Fruit fly (Drosophila melanogaster) whole organism, embryonic: ENCODE results near the gene red.

Experiments used
- BtbVII ChIP-seq: fragments of 200-800 bp; sonication (Bioruptor generic); optimal IDR thresholded peaks from 3 replicates; lab custom pipeline; 2017; ENCODE audit warnings: missing biosample characterization, mild to moderate bottlenecking, missing genetic modification characterization
- Bteb2 ChIP-seq: fragments of 200-800 bp; sonication (Bioruptor generic); optimal IDR thresholded peaks from 2 replicates; lab custom pipeline; 2016; ENCODE audit warnings: missing biosample characterization, missing genetic modification characterization
- C15 ChIP-seq: fragments of 200-800 bp; sonication (Bioruptor generic); IDR thresholded peaks from 3 replicates; pipeline ENCODE4 v1.3.6; 2022; ENCODE audit warnings: missing biosample characterization, missing genetic modification characterization
- CG10209 ChIP-seq: fragments of 200-800 bp; sonication (Bioruptor generic); optimal IDR thresholded peaks from 3 replicates; lab custom pipeline; 2017; ENCODE audit warnings: missing biosample characterization, mild to moderate bottlenecking, missing genetic modification characterization, missing genetic modification reagents
- CG10654 ChIP-seq: fragments of 200-800 bp; sonication (Bioruptor generic); optimal IDR thresholded peaks from 2 replicates; lab custom pipeline; 2016; ENCODE audit warnings: missing biosample characterization, missing genetic modification characterization
- CG12299 ChIP-seq: fragments of 200-800 bp; sonication (Bioruptor generic); optimal IDR thresholded peaks from 2 replicates; lab custom pipeline; 2018; ENCODE audit warnings: missing biosample characterization, mild to moderate bottlenecking, missing genetic modification characterization
- CG14860 ChIP-seq: fragments of 200-800 bp; sonication (Bioruptor generic); IDR thresholded peaks from 3 replicates; pipeline ENCODE4 v1.3.6; 2022; ENCODE audit warnings: missing biosample characterization, missing genetic modification characterization; ENCODE audit not compliant: partially characterized antibody
- CG17328 ChIP-seq: fragments of 200-800 bp; sonication (Bioruptor generic); IDR thresholded peaks from 2 replicates; pipeline ENCODE4 v1.3.6; 2022; ENCODE audit warnings: missing biosample characterization, missing genetic modification characterization
- CG17829 ChIP-seq: fragments of 200-800 bp; optimal IDR thresholded peaks from 2 replicates; lab custom pipeline; 2019; ENCODE audit warnings: missing biosample characterization, mild to moderate bottlenecking, missing genetic modification characterization, moderate library complexity
- CG2120 ChIP-seq: fragments of 200-800 bp; sonication (Bioruptor generic); optimal IDR thresholded peaks from 3 replicates; lab custom pipeline; 2016; ENCODE audit warnings: missing biosample characterization, missing genetic modification characterization
- CG2129 ChIP-seq: fragments of 200-800 bp; sonication (Bioruptor generic); IDR thresholded peaks from 2 replicates; pipeline ENCODE4 v1.3.6; 2022; ENCODE audit warnings: missing biosample characterization, missing genetic modification characterization; ENCODE audit not compliant: partially characterized antibody
- CG31441 ChIP-seq: fragments of 200-800 bp; sonication (Bioruptor generic); IDR thresholded peaks from 2 replicates; pipeline ENCODE4 v1.3.6; 2022; ENCODE audit warnings: missing biosample characterization, missing genetic modification characterization
- CG3163 ChIP-seq: fragments of 200-800 bp; sonication (Bioruptor generic); optimal IDR thresholded peaks from 3 replicates; lab custom pipeline; 2016; ENCODE audit warnings: missing biosample characterization, missing genetic modification characterization
- CG5953 ChIP-seq: fragments of 200-800 bp; sonication (Bioruptor generic); IDR thresholded peaks from 2 replicates; pipeline ENCODE4 v1.3.6; 2022; ENCODE audit warnings: missing biosample characterization, missing genetic modification characterization
- CG7372 ChIP-seq: fragments of 200-800 bp; sonication (Bioruptor generic); IDR thresholded peaks from 2 replicates; pipeline ENCODE4 v1.3.6; 2022; ENCODE audit warnings: missing biosample characterization, missing genetic modification characterization
- CG8388 ChIP-seq: fragments of 200-800 bp; sonication (Bioruptor generic); optimal IDR thresholded peaks from 2 replicates; lab custom pipeline; 2019; ENCODE audit warnings: missing biosample characterization, mild to moderate bottlenecking, missing genetic modification characterization, moderate library complexity
- CG8478 ChIP-seq: fragments of >200 bp; optimal IDR thresholded peaks from 2 replicates; lab custom pipeline; 2018
- CG9797 ChIP-seq: fragments of 200-800 bp; sonication (Bioruptor generic); optimal IDR thresholded peaks from 3 replicates; lab custom pipeline; 2018; ENCODE audit warnings: missing biosample characterization, mild to moderate bottlenecking, missing genetic modification characterization
- Deaf1 ChIP-seq: fragments of 200-800 bp; optimal IDR thresholded peaks from 3 replicates; lab custom pipeline; 2019; ENCODE audit warnings: missing biosample characterization, mild to moderate bottlenecking, missing genetic modification characterization, moderate library complexity
- Gsc ChIP-seq: fragments of 200-800 bp; sonication (Bioruptor generic); IDR thresholded peaks from 2 replicates; pipeline ENCODE4 v1.3.6; 2022; ENCODE audit warnings: missing biosample characterization, missing genetic modification characterization
- HLH54F ChIP-seq: fragments of 200-800 bp; sonication (Bioruptor generic); optimal IDR thresholded peaks from 3 replicates; lab custom pipeline; 2016; ENCODE audit warnings: missing biosample characterization, missing genetic modification characterization
- Hr3 ChIP-seq: fragments of 200-800 bp; sonication (Bioruptor generic); optimal IDR thresholded peaks from 3 replicates; lab custom pipeline; 2016; ENCODE audit warnings: missing biosample characterization, missing genetic modification characterization
- Hr51 ChIP-seq, 2 experiments: fragments of 200-800 bp; sonication (Bioruptor generic); optimal IDR thresholded peaks; 2 replicates in 1 of 2; 3 replicates in 1 of 2; lab custom pipeline; 2016 to 2018; ENCODE audit warnings: missing biosample characterization in 2 of 2, missing genetic modification characterization in 2 of 2, mild to moderate bottlenecking in 1 of 2, moderate library complexity in 1 of 2
- Rx ChIP-seq: fragments of 200-800 bp; sonication (Bioruptor generic); IDR thresholded peaks from 2 replicates; pipeline ENCODE4 v1.3.6; 2022; ENCODE audit warnings: missing biosample characterization, missing genetic modification characterization
- Side ChIP-seq: fragments of 200-800 bp; sonication (Bioruptor generic); optimal IDR thresholded peaks from 2 replicates; lab custom pipeline; 2016; ENCODE audit warnings: missing biosample characterization, missing genetic modification characterization
- Sox100B ChIP-seq: fragments of 200-800 bp; sonication (Bioruptor generic); optimal IDR thresholded peaks from 3 replicates; lab custom pipeline; 2018; ENCODE audit warnings: missing biosample characterization, mild to moderate bottlenecking, missing genetic modification characterization
- Taf1 ChIP-seq: fragments of 200-800 bp; sonication (Bioruptor generic); IDR thresholded peaks from 2 replicates; pipeline ENCODE4 v1.3.6; 2022; ENCODE audit warnings: missing biosample characterization, missing genetic modification characterization
- amos ChIP-seq: fragments of 200-800 bp; sonication (Bioruptor generic); IDR thresholded peaks from 2 replicates; pipeline ENCODE4 v1.3.6; 2022; ENCODE audit warnings: missing biosample characterization, missing genetic modification characterization; ENCODE audit not compliant: partially characterized antibody
- bcd ChIP-seq: fragments of 200-800 bp; sonication (Bioruptor generic); optimal IDR thresholded peaks from 2 replicates; lab custom pipeline; 2017; ENCODE audit warnings: missing biosample characterization, mild to moderate bottlenecking, missing genetic modification characterization
- cato ChIP-seq: fragments of 200-800 bp; sonication (Bioruptor generic); optimal IDR thresholded peaks from 2 replicates; lab custom pipeline; 2016; ENCODE audit warnings: missing biosample characterization, missing genetic modification characterization, borderline replicate concordance
- chinmo ChIP-seq: fragments of 200-800 bp; sonication (Bioruptor generic); IDR thresholded peaks from 4 replicates; pipeline ENCODE4 v1.3.6; 2022; ENCODE audit warnings: missing biosample characterization, missing genetic modification characterization; ENCODE audit not compliant: partially characterized antibody
- ci ChIP-seq: fragments of 200-800 bp; sonication (Bioruptor generic); IDR thresholded peaks from 3 replicates; pipeline ENCODE4 v1.3.6; 2022; ENCODE audit warnings: missing biosample characterization, missing genetic modification characterization
- corto ChIP-seq: fragments of 200-800 bp; sonication (Bioruptor generic); optimal IDR thresholded peaks from 2 replicates; lab custom pipeline; 2016; ENCODE audit warnings: missing biosample characterization, mild to moderate bottlenecking, missing genetic modification characterization, moderate library complexity
- grn ChIP-seq: fragments of 200-800 bp; sonication (Bioruptor generic); optimal IDR thresholded peaks from 3 replicates; lab custom pipeline; 2017; ENCODE audit warnings: missing biosample characterization, missing genetic modification characterization
- ham ChIP-seq: fragments of 200-800 bp; sonication (Bioruptor generic); IDR thresholded peaks from 2 replicates; pipeline ENCODE4 v1.3.6; 2022; ENCODE audit warnings: missing biosample characterization, missing genetic modification characterization
- hkb ChIP-seq, 2 experiments: fragments of 200-800 bp in 1 of 2; fragments of >200 bp in 1 of 2; sonication (Bioruptor generic) in 1 of 2; IDR thresholded peaks in 1 of 2; optimal IDR thresholded peaks in 1 of 2; 2 replicates each; pipeline versions ENCODE4 v1.3.6 to Lab custom; 2017 to 2022; ENCODE audit warnings: missing biosample characterization in 1 of 2, missing genetic modification characterization in 1 of 2
- ind ChIP-seq: fragments of 200-800 bp; sonication (Bioruptor generic); optimal IDR thresholded peaks from 3 replicates; lab custom pipeline; 2016; ENCODE audit warnings: missing biosample characterization, missing genetic modification characterization
- jing ChIP-seq: fragments of 200-800 bp; sonication (Bioruptor generic); optimal IDR thresholded peaks from 2 replicates; lab custom pipeline; 2018; ENCODE audit warnings: missing biosample characterization, mild to moderate bottlenecking, missing genetic modification characterization
- kay ChIP-seq: fragments of 200-800 bp; sonication (Bioruptor generic); optimal IDR thresholded peaks from 2 replicates; lab custom pipeline; 2016; ENCODE audit warnings: missing biosample characterization, missing genetic modification characterization
- lilli ChIP-seq: fragments of 200-800 bp; sonication (Bioruptor generic); optimal IDR thresholded peaks from 3 replicates; lab custom pipeline; 2016; ENCODE audit warnings: missing biosample characterization, missing genetic modification characterization
- nmo ChIP-seq: fragments of 200-800 bp; sonication (Bioruptor generic); optimal IDR thresholded peaks from 2 replicates; lab custom pipeline; 2018; ENCODE audit warnings: missing biosample characterization, mild to moderate bottlenecking, missing genetic modification characterization, moderate library complexity
- pb ChIP-seq: fragments of 200-800 bp; sonication (Bioruptor generic); optimal IDR thresholded peaks from 3 replicates; lab custom pipeline; 2016; ENCODE audit warnings: missing biosample characterization, missing genetic modification characterization
- pnt ChIP-seq: fragments of 200-800 bp; sonication (Bioruptor generic); optimal IDR thresholded peaks from 3 replicates; lab custom pipeline; 2016; ENCODE audit warnings: missing biosample characterization, missing genetic modification characterization
- row ChIP-seq: fragments of 200-800 bp; sonication (Bioruptor generic); IDR thresholded peaks from 3 replicates; pipeline ENCODE4 v1.3.6; 2022; ENCODE audit warnings: missing biosample characterization, missing genetic modification characterization
- slbo ChIP-seq: fragments of 200-800 bp; sonication (Bioruptor generic); IDR thresholded peaks from 2 replicates; pipeline ENCODE4 v1.3.6; 2022; ENCODE audit warnings: missing biosample characterization, missing genetic modification characterization
- slp2 ChIP-seq: fragments of 200-800 bp; sonication (Bioruptor generic); optimal IDR thresholded peaks from 2 replicates; lab custom pipeline; 2016; ENCODE audit warnings: missing biosample characterization, missing genetic modification characterization
- toy ChIP-seq: fragments of 200-800 bp; sonication (Bioruptor generic); IDR thresholded peaks from 2 replicates; pipeline ENCODE4 v1.3.6; 2022; ENCODE audit warnings: missing biosample characterization, missing genetic modification characterization
- trem ChIP-seq: fragments of 200-800 bp; optimal IDR thresholded peaks from 3 replicates; lab custom pipeline; 2019; ENCODE audit warnings: missing biosample characterization, mild to moderate bottlenecking, missing genetic modification characterization, moderate library complexity
- wor ChIP-seq: fragments of 200-800 bp; sonication (Bioruptor generic); IDR thresholded peaks from 2 replicates; pipeline ENCODE4 v1.3.6; 2022; ENCODE audit warnings: missing biosample characterization, missing genetic modification characterization
- zfh1 ChIP-seq: fragments of 200-800 bp; sonication (Bioruptor generic); IDR thresholded peaks from 3 replicates; pipeline ENCODE4 v1.3.6; 2022; ENCODE audit warnings: missing biosample characterization, missing genetic modification characterization
- zfh2 ChIP-seq: fragments of 200-800 bp; sonication (Bioruptor generic); optimal IDR thresholded peaks from 2 replicates; lab custom pipeline; 2016; ENCODE audit warnings: missing biosample characterization, missing genetic modification characterization

red gene

DNA sequence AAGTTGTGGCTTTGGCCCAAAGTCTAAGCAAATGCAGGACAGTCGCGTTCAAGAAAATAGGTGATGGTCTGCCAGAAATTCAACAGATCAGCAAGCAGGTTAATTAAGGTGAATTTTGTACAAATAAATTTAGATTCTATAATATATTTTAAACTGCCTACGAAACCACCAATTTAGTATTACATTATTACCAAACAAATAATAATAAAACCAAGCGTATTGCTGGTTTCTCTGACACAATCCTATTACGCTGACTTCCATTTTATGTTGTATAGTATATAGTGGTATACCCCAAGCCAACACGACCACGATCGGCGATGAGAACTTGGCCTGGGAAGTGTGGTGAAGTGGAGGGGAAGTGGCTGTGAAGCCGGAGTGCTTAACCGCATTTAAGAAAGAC lies 2.6 kb downstream of the red start (continued):
- TF ChIP-seq CG3163 (no peak), CG2120 (GFP tag; lab: Kevin White, UChicago) (no peak), trem (tag; lab: Kevin White, UChicago) (no peak), CG2129 (GFP tag; lab: Robert Waterston, UW) (no peak), BtbVII (GFP tag; lab: Kevin White, UChicago) (no peak), slp2 (GFP tag; lab: Kevin White, UChicago) (no peak), Hr51 (GFP tag; optimal IDR thresholded peaks at IDR 0.05; lab: Kevin White, UChicago) (peak in 1 of 2 experiments; percentile 47), CG31441 (GFP tag; lab: Robert Waterston, UW) (no peak; the same call in 1 of the 2 replicates), CG14860 (no peak), chinmo (GFP tag; lab: Robert Waterston, UW) (0 out of 4 replicates have a peak, but pooled peaks have one; percentile 52), CG7372 (GFP tag; lab: Robert Waterston, UW) (no peak), CG10654 (GFP tag; lab: Kevin White, UChicago) (no peak), corto (GFP tag; lab: Kevin White, UChicago) (peak; percentile 45), CG10209 (peak; percentile 14), Hr3 (GFP tag; lab: Kevin White, UChicago) (no peak), CG17829 (tag; lab: Kevin White, UChicago) (no peak), CG12299 (tag; lab: Kevin White, UChicago) (no peak), cato (no peak), Gsc (no peak), CG8478 (lab: Kevin White, UChicago) (no peak), Rx (GFP tag; lab: Robert Waterston, UW) (peak; percentile 3; the same call in 1 of the 2 replicates), ind (GFP tag; lab: Kevin White, UChicago) (no peak), jing (no peak), toy (no peak), Side (no peak), HLH54F (no peak), ci (GFP tag; lab: Robert Waterston, UW) (no peak), Taf1 (GFP tag; lab: Robert Waterston, UW) (no peak), wor (GFP tag; lab: Robert Waterston, UW) (no peak), amos (GFP tag; lab: Robert Waterston, UW) (no peak), zfh1 (GFP tag; lab: Robert Waterston, UW) (0 out of 3 replicates have a peak, but pooled peaks have one; percentile 13), Sox100B (GFP tag; lab: Kevin White, UChicago) (no peak), zfh2 (GFP tag; lab: Kevin White, UChicago) (no peak), bcd (GFP tag; lab: Kevin White, UChicago) (no peak), CG17328 (0 out of 2 replicates have a peak, but pooled peaks have one; percentile 11), row (peak; percentile 48; the same call in 2 of the 3 replicates), Deaf1 (tag; lab: Kevin White, UChicago) (no peak), nmo (GFP tag; lab: Kevin White, UChicago) (peak; percentile 14), ham (GFP tag; lab: Robert Waterston, UW) (no peak), lilli (GFP tag; lab: Kevin White, UChicago) (no peak), grn (GFP tag; lab: Kevin White, UChicago) (no peak), kay (GFP tag; lab: Kevin White, UChicago) (no peak), CG5953 (no peak), CG9797 (GFP tag; lab: Kevin White, UChicago) (no peak), pnt (GFP tag; lab: Kevin White, UChicago) (no peak), CG8388 (GFP tag; lab: Kevin White, UChicago) (no peak), C15 (GFP tag; lab: Robert Waterston, UW) (no peak), slbo (no peak), Bteb2 (GFP tag; lab: Kevin White, UChicago) (no peak), hkb (optimal IDR thresholded peaks at IDR 0.05; lab: Kevin White, UChicago) (no peak), hkb (GFP tag; IDR thresholded peaks at IDR 0.05; lab: Robert Waterston, UW) (0 out of 2 replicates have a peak, but pooled peaks have one; percentile 39), pb (GFP tag; lab: Kevin White, UChicago) (no peak)
